Worm (Caenorhabditis elegans): ENCODE results near the gene B0403.6.
A peak's percentile ranks its signal among the peaks of the same experiment; 100 is the strongest.

B0403.6 gene

DNA sequence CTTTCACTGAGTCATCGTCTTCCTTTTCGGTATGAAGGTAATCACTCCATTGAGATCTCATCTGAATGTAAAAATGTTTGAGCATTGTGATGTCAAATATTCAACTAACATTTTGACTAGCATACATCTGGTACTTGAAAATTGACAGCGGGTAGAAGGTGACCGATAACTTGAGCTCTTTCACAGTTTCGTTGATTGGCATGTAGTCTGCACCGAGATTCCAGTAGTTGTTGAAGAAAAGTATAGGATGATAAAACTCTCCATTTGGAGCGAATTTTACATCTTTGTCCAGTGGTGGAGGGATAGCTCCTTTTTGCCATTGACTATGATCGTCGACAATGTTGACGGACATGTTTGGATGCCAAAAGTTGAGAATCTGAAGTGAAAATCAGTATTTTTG lies 23.9 kb upstream of the B0403.6 start:
- no peak for TF ChIP-seq mml-1 (tag; optimal IDR thresholded peaks at IDR 0.05)

DNA sequence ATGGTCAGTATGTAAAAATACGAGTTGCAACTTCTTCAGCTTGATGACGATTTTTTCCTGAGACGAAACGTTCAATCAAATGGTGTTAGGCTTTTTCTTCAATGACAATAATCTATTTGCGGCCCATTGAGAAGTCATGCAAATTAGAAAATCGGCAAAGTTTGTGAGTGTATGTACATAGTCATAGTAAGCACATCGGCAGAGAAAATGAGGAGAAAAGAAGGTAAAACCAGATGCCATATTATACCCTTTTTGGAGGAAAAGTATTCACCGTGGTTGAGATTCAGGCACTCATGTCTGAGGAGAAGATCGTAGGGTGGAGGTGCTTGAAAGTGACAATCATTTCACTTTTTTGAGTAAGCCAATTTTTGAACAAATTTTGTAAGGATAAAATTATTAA lies 21.2 kb upstream of the B0403.6 start, which contains the start of gene C36B7.5:
C36B7.5 (minus strand) TSS at position 101 of the 400 bp plus-strand sequence.
- TF ChIP-seq ztf-11 (tag; optimal IDR thresholded peaks at IDR 0.05) (no peak), ztf-4 (tag; optimal IDR thresholded peaks at IDR 0.05) (no peak), nhr-43 (tag; optimal IDR thresholded peaks at IDR 0.05; ENCODE audit: poor library complexity, severe bottlenecking) (no peak), ZK546.5 (tag; optimal IDR thresholded peaks at IDR 0.05) (no peak), pqm-1 (tag; optimal IDR thresholded peaks at IDR 0.05) (no peak), fkh-10 (GFP tag; optimal IDR thresholded peaks at IDR 0.05) (no peak), nfya-1 (tag; optimal IDR thresholded peaks at IDR 0.05; ENCODE audit: insufficient read depth) (no peak), lin-39 (tag; optimal IDR thresholded peaks at IDR 0.05) (no peak), mdl-1 (tag; optimal IDR thresholded peaks at IDR 0.05) (no peak), unc-62 (GFP tag; optimal IDR thresholded peaks at IDR 0.05) (no peak), elt-2 (tag; optimal IDR thresholded peaks at IDR 0.05) (no peak), ceh-16 (tag; optimal IDR thresholded peaks at IDR 0.05) (no peak), unc-39 (tag; optimal IDR thresholded peaks at IDR 0.05) (no peak), ceh-28 (tag; optimal IDR thresholded peaks at IDR 0.05) (no peak), pha-4 (tag; optimal IDR thresholded peaks at IDR 0.05) (no peak), nhr-77 (tag; optimal IDR thresholded peaks at IDR 0.05) (no peak), egl-5 (tag; optimal IDR thresholded peaks at IDR 0.05) (no peak)

DNA sequence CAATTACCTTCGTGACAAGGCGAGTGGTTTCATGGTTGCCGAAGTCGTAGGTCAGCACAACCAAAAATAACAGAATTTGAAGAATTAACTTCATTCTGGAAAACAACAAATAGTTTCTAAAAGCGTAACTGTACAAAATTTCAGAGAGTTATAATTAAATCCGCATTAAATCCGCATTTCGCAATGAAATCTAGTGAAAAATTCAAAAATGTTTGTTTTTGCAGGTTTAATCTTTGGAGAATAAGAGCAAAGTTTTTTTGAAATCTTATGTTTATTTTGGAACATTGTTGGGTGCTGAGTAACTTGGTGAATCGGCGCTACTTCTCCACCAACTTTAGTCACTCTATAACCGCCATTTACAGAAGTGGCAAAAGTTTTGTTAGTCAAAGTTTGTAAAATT lies 10.8 kb upstream of the B0403.6 start, which contains the start of gene C36B7.4:
C36B7.4 (minus strand) TSS at position 101 of the 400 bp plus-strand sequence.
- TF ChIP-seq ceh-82 (tag; optimal IDR thresholded peaks at IDR 0.05), result no peak
- TF ChIP-seq ztf-11 (tag; optimal IDR thresholded peaks at IDR 0.05), result no peak
- no peak for TF ChIP-seq R02D3.7 (tag; optimal IDR thresholded peaks at IDR 0.05)
- no peak for TF ChIP-seq unc-62 (GFP tag; optimal IDR thresholded peaks at IDR 0.05)

DNA sequence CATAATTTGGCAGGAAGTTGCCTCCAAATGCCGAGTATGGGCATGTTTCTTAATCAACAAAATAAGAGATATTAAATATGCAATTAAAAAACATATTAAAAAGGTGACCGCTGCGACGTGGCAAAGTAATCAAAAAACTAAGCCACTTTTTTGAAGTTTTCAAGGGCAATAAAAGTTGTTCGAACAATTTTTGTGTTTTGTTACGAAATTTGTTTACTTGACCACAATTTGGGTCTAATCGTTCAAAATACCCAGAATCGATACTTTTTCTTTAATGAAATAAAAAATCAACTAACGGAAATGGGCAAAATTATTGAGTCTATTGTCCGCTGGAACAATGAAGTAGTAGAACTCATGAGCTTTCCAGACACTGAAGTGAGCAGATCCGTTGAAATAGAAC lies 9.9 kb upstream of the B0403.6 start, which contains the start of gene Y1B5A.1:
Y1B5A.1 (plus strand) TSS at position 301 of the 400 bp plus-strand sequence.
- TF ChIP-seq egl-5 (tag; optimal IDR thresholded peaks at IDR 0.05) (no peak), eor-1 (tag; optimal IDR thresholded peaks at IDR 0.05) (no peak), nfya-1 (tag; optimal IDR thresholded peaks at IDR 0.05; ENCODE audit: insufficient read depth) (no peak), nhr-67 (tag; optimal IDR thresholded peaks at IDR 0.05) (no peak), elt-2 (tag; optimal IDR thresholded peaks at IDR 0.05) (no peak), lin-15B (tag; optimal IDR thresholded peaks at IDR 0.05) (no peak), tbx-2 (tag; optimal IDR thresholded peaks at IDR 0.05) (no peak), daf-12 (tag; optimal IDR thresholded peaks at IDR 0.05) (no peak), hmg-11 (tag; optimal IDR thresholded peaks at IDR 0.05) (no peak), ztf-11 (tag; optimal IDR thresholded peaks at IDR 0.05) (no peak)

DNA sequence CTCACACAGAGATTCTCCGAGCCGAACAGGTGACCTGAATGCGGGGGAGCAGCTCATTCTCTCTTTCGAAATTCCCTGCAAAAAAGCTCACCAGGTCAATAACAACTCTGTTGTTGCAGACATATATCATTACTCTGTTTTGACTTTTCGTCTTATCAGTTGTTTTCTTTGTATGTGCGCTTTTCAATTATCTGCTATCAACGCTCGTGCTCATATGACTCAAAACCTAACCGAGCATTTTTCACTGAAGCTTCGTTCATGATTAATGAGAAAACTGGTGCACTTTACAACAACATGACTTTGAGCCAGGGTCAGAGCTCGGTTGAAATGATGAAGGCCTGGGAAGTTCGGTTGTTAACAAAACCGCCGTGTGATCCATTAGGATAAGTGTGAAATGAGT lies 1.3 kb upstream of the B0403.6 start:
- TF ChIP-seq ceh-82 (tag; optimal IDR thresholded peaks at IDR 0.05), result no peak

DNA sequence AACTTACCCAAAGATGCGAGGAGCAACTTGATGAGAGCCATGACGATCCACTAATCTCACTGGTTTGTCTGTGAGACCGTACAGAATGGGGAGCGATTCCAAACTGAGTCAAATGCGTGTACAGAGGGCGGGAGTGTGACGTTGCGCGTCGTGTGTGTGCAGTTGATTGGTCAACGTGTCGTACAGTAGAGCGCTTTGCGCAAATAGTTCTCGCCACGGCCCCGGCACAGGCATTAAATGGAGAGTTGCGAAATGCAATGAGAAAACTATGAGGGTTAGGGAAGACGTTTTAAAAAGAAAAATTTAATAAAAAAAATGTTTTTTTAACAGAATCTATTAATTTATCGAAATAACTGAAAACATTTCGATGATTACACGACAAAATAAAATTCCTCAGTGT lies 6.8 kb downstream of the B0403.6 start, which contains the start of gene pdi-6:
pdi-6 (minus strand) TSS at position 164 of the 400 bp plus-strand sequence.
- TF ChIP-seq nhr-23 (tag; optimal IDR thresholded peaks at IDR 0.05) (peak; percentile 95), pqm-1 (tag; optimal IDR thresholded peaks at IDR 0.05) (peak; percentile 77), snpc-4 (tag; optimal IDR thresholded peaks at IDR 0.05) (peak; percentile 85), nhr-12 (tag; optimal IDR thresholded peaks at IDR 0.05) (no peak), ceh-28 (tag; optimal IDR thresholded peaks at IDR 0.05) (peak; percentile 85), ama-1 (optimal IDR thresholded peaks at IDR 0.05) (no peak), jun-1 (tag; optimal IDR thresholded peaks at IDR 0.05) (peak; percentile 87), nfya-1 (tag; optimal IDR thresholded peaks at IDR 0.05; ENCODE audit: insufficient read depth) (peak; percentile 100), ztf-4 (tag; optimal IDR thresholded peaks at IDR 0.05) (peak; percentile 3), nhr-77 (tag; optimal IDR thresholded peaks at IDR 0.05) (peak; percentile 76), elt-1 (tag; optimal IDR thresholded peaks at IDR 0.05) (no peak), R02D3.7 (tag; optimal IDR thresholded peaks at IDR 0.05) (peak; percentile 77), nhr-43 (tag; optimal IDR thresholded peaks at IDR 0.05; ENCODE audit: poor library complexity, severe bottlenecking) (peak; percentile 82), mdl-1 (tag; optimal IDR thresholded peaks at IDR 0.05) (peak; percentile 17), nhr-25 (tag; optimal IDR thresholded peaks at IDR 0.05) (peak; percentile 96), lsy-12 (tag; optimal IDR thresholded peaks at IDR 0.05) (peak; percentile 89), ztf-11 (tag; optimal IDR thresholded peaks at IDR 0.05) (no peak), zag-1 (tag; optimal IDR thresholded peaks at IDR 0.05) (no peak), daf-12 (tag; optimal IDR thresholded peaks at IDR 0.05) (no peak), nhr-67 (tag; optimal IDR thresholded peaks at IDR 0.05) (no peak), egl-5 (tag; optimal IDR thresholded peaks at IDR 0.05) (peak; percentile 8), lin-15B (tag; optimal IDR thresholded peaks at IDR 0.05) (peak; percentile 97), pha-4 (tag; optimal IDR thresholded peaks at IDR 0.05) (peak; percentile 90), elt-3 (tag; optimal IDR thresholded peaks at IDR 0.05) (peak in 1 of 3 experiments; percentile 71), eor-1 (tag; optimal IDR thresholded peaks at IDR 0.05) (peak in 1 of 2 experiments; percentile 31), tbx-2 (tag; optimal IDR thresholded peaks at IDR 0.05) (peak; percentile 75), unc-62 (GFP tag; optimal IDR thresholded peaks at IDR 0.05) (peak; percentile 25), skn-1 (tag; optimal IDR thresholded peaks at IDR 0.05) (peak; percentile 52), elt-2 (tag; optimal IDR thresholded peaks at IDR 0.05) (peak; percentile 86), lin-39 (tag; optimal IDR thresholded peaks at IDR 0.05) (peak; percentile 96)
